Worm (Caenorhabditis elegans): Measurements from ENCODE around the gene srh-35.

Gene srh-35

ce11 chrV:418432-418831 lies 30.6 kb downstream of the srh-35 start, which contains the start of gene Y39D8A.1:
Y39D8A.1 (plus strand) TSS chrV:418732.
- TF ChIP-seq ceh-6 (GFP tag; optimal IDR thresholded peaks at IDR 0.05) = no peak
- no peak for TF ChIP-seq ama-1 (optimal IDR thresholded peaks at IDR 0.05)
- no peak for TF ChIP-seq nhr-232 (tag; optimal IDR thresholded peaks at IDR 0.05)

DNA sequence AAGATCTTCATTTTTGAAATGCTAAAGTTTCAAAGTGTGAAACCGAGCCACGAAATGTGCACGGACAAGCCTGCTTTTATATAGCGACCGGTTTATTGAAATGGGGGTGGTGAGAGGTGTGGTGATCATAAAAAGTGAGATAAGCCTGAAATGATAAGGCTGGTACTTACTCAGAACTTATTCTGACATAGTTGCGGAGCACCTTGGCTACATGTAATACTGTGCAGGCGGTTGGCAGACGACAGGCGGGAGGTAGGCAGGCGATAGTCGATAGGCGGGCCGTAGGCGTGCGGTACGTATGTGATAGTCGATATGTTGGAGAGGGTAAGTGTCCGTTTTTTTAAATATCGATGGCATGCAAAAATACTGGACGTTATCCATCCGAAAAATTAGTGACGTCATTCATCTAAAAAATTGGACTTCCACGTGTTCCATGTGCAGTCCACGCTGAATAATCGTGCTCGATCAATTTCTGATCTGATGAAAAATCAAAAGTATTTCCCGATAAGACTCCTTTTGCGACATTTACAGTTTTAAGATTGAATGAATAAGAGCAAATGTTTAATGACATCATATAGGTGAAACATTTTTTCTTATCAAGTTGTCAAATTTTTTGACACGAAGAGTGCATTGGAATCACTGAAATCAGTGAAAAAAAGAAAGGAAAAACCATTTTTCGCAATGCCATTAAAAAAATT lies 31.2 kb downstream of the srh-35 start, which contains the start of gene irg-8:
Gene irg-8 (minus strand): TSS at position 51 of the 698 bp plus-strand sequence.
- TF ChIP-seq ceh-14 (tag; optimal IDR thresholded peaks at IDR 0.05) (no peak), tbx-2 (tag; optimal IDR thresholded peaks at IDR 0.05) (no peak), K09A11.1 (tag; optimal IDR thresholded peaks at IDR 0.05; ENCODE audit: insufficient read depth) (no peak), K02D7.2 (tag; optimal IDR thresholded peaks at IDR 0.05) (no peak), ets-4 (tag; optimal IDR thresholded peaks at IDR 0.05) (no peak)

DNA sequence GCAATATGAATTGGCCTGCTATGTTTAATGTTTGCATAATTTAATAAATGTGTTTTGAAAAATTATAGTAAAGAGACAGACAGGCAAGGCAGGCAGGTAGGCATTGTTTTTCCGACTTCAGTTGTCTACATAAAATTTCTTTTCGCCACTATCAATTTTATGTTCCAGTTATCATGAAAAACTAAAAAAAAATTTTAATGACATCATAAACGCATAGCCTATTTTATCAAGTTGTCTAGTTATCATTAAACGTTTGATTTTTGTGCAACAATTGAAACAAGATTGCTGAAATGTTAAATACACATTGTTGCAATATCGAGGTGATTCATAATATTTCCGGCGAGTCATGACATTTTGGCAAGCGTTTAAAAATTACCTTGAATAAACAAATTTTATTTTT lies 34.0 kb downstream of the srh-35 start:
- TF ChIP-seq elt-4 (tag; optimal IDR thresholded peaks at IDR 0.05) (no peak), elt-2 (tag; optimal IDR thresholded peaks at IDR 0.05) (peak; percentile 18)

ce11 chrV:414630-415029 lies 34.4 kb downstream of the srh-35 start, which contains the start of gene dod-19:
dod-19 (minus strand) TSS chrV:414759.
- no peak for TF ChIP-seq pros-1 (tag; optimal IDR thresholded peaks at IDR 0.05)
- TF ChIP-seq madf-2 (tag; optimal IDR thresholded peaks at IDR 0.05) = no peak
- no peak for TF ChIP-seq lim-6 (tag; optimal IDR thresholded peaks at IDR 0.05)
- TF ChIP-seq fax-1 (tag; optimal IDR thresholded peaks at IDR 0.05) = no peak
- no peak for TF ChIP-seq tbx-2 (tag; optimal IDR thresholded peaks at IDR 0.05)
- no peak for TF ChIP-seq tbx-7 (tag; optimal IDR thresholded peaks at IDR 0.05)
- TF ChIP-seq ttx-3 (tag; optimal IDR thresholded peaks at IDR 0.05) = no peak
- TF ChIP-seq pax-1 (tag; optimal IDR thresholded peaks at IDR 0.05) = no peak

DNA sequence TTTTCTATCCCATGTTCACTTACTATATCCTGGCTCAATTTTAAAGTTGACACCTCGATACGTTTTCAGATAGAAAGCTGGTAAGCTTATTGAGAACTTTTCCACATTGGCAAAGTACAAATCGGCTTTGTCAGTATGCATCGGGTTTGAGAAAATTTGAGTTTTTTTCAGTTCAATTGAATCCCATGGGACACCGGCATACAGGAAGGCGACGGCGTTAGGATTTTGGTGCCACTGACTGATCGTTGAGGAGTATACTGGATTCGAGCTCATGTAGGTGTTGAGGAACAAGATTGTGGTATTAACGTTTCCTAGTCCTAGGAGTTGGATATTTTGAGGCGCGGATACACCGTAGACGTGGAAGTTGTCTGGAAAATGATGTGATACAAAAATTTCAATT lies 36.2 kb downstream of the srh-35 start:
- TF ChIP-seq ceh-9 (tag; optimal IDR thresholded peaks at IDR 0.05) = no peak
- no peak for TF ChIP-seq C38D4.7 (GFP tag; optimal IDR thresholded peaks at IDR 0.05)
- no peak for TF ChIP-seq dve-1 (tag; optimal IDR thresholded peaks at IDR 0.05)
- TF ChIP-seq fax-1 (tag; optimal IDR thresholded peaks at IDR 0.05) = no peak
- no peak for TF ChIP-seq hlh-13 (GFP tag; optimal IDR thresholded peaks at IDR 0.05)
- TF ChIP-seq ceh-14 (tag; optimal IDR thresholded peaks at IDR 0.05) = no peak
- no peak for TF ChIP-seq ceh-22 (tag; optimal IDR thresholded peaks at IDR 0.05)

- TF ChIP-seq F13H6.1 (tag; optimal IDR thresholded peaks at IDR 0.05) (no peak), ceh-19 (GFP tag; optimal IDR thresholded peaks at IDR 0.05) (no peak), che-1 (tag; optimal IDR thresholded peaks at IDR 0.05) (no peak), nhr-232 (tag; optimal IDR thresholded peaks at IDR 0.05) (no peak), tbx-2 (tag; optimal IDR thresholded peaks at IDR 0.05) (no peak), pha-4 (tag; optimal IDR thresholded peaks at IDR 0.05) (no peak), lim-6 (tag; optimal IDR thresholded peaks at IDR 0.05) (no peak), ets-4 (tag; optimal IDR thresholded peaks at IDR 0.05) (no peak), madf-2 (tag; optimal IDR thresholded peaks at IDR 0.05) (no peak), ceh-31 (tag; optimal IDR thresholded peaks at IDR 0.05) (no peak), unc-42 (tag; optimal IDR thresholded peaks at IDR 0.05) (no peak), sox-2 (GFP tag; IDR thresholded peaks at IDR 0.05) (no peak), ref-2 (tag; optimal IDR thresholded peaks at IDR 0.05) (no peak), unc-55 (GFP tag; optimal IDR thresholded peaks at IDR 0.05) (no peak), hlh-30 (tag; optimal IDR thresholded peaks at IDR 0.05; ENCODE audit: insufficient read depth) (no peak)
Measured at ce11 chrV:404210-404669, 44.8 kb downstream of the srh-35 start, which contains the start of gene nhr-252. nhr-252 (plus strand) TSS chrV:404619.

Data from whole organism, late embryonic.